Worm (Caenorhabditis elegans): ENCODE results near the gene rgs-4.
A peak's percentile ranks its signal among the peaks of the same experiment; 100 is the strongest.

rgs-4 gene

ce11 chrII:12665019-12665418 lies 10.5 kb downstream of the rgs-4 start (continued):
- TF ChIP-seq ccch-3 (GFP tag; optimal IDR thresholded peaks at IDR 0.05): no peak
- TF ChIP-seq lin-54 (GFP tag; optimal IDR thresholded peaks at IDR 0.05): no peak
- no peak for TF ChIP-seq pbrm-1 (GFP tag; IDR thresholded peaks at IDR 0.05)
- no peak for TF ChIP-seq F57C9.4 (tag; optimal IDR thresholded peaks at IDR 0.05)
- no peak for TF ChIP-seq ztf-22 (GFP tag; optimal IDR thresholded peaks at IDR 0.05)

ce11 chrII:12666042-12666441 lies 11.5 kb downstream of the rgs-4 start:
- TF ChIP-seq F57A8.1 (GFP tag; optimal IDR thresholded peaks at IDR 0.05) (no peak), tbp1 (GFP tag; optimal IDR thresholded peaks at IDR 0.05) (peak; percentile 0), ceh-27 (GFP tag; optimal IDR thresholded peaks at IDR 0.05) (no peak), let-607 (tag; optimal IDR thresholded peaks at IDR 0.05) (no peak), ceh-79 (tag; optimal IDR thresholded peaks at IDR 0.05) (no peak), mcd-1 (GFP tag; IDR thresholded peaks at IDR 0.05) (0 out of 2 replicates have a peak, but pooled peaks have one; percentile 23), ama-1 (optimal IDR thresholded peaks at IDR 0.05) (no peak), ama-1 (GFP tag; optimal IDR thresholded peaks at IDR 0.05) (no peak), dpl-1 (GFP tag; optimal IDR thresholded peaks at IDR 0.05) (no peak), aptf-2 (GFP tag; conservative IDR thresholded peaks at IDR 0.05) (no peak), ztf-18 (tag; optimal IDR thresholded peaks at IDR 0.05) (no peak), B0261.1 (tag; optimal IDR thresholded peaks at IDR 0.05) (no peak), ztf-26 (tag; optimal IDR thresholded peaks at IDR 0.05) (no peak), rpc-1 (optimal IDR thresholded peaks at IDR 0.05) (no peak), rpc-1 (tag; optimal IDR thresholded peaks at IDR 0.05) (no peak), snpc-1.3 (tag; optimal IDR thresholded peaks at IDR 0.05; ENCODE audit: insufficient read depth) (no peak), akir-1 (GFP tag; optimal IDR thresholded peaks at IDR 0.05) (no peak), ztf-22 (GFP tag; optimal IDR thresholded peaks at IDR 0.05) (no peak), let-526 (GFP tag; IDR thresholded peaks at IDR 0.05) (no peak), F49E8.2 (tag; optimal IDR thresholded peaks at IDR 0.05; ENCODE audit: insufficient read depth) (no peak), F39B2.1 (GFP tag; IDR thresholded peaks at IDR 0.05) (no peak), tbx-9 (tag; optimal IDR thresholded peaks at IDR 0.05; ENCODE audit: borderline replicate concordance) (no peak), gei-17 (GFP tag; optimal IDR thresholded peaks at IDR 0.05) (no peak), egrh-3 (GFP tag; IDR thresholded peaks at IDR 0.05) (no peak), zfh-2 (GFP tag; conservative IDR thresholded peaks at IDR 0.05) (peak; percentile 61), mes-4 (tag; optimal IDR thresholded peaks at IDR 0.05) (no peak), zim-3 (tag; optimal IDR thresholded peaks at IDR 0.05) (no peak), ztf-25 (GFP tag; IDR thresholded peaks at IDR 0.05) (no peak)

ce11 chrII:12668148-12668547 lies 13.6 kb downstream of the rgs-4 start:
- TF ChIP-seq zfh-2 (GFP tag; conservative IDR thresholded peaks at IDR 0.05): 0 out of 2 replicates have a peak, but pooled peaks have one; percentile 33
- no peak for TF ChIP-seq ama-1 (optimal IDR thresholded peaks at IDR 0.05)
- TF ChIP-seq ama-1 (GFP tag; optimal IDR thresholded peaks at IDR 0.05): no peak
- TF ChIP-seq ztf-28 (GFP tag; IDR thresholded peaks at IDR 0.05): peak; percentile 90
- peak; percentile 63 for TF ChIP-seq D2030.7 (GFP tag; IDR thresholded peaks at IDR 0.05)
- no peak for TF ChIP-seq nhr-179 (tag; optimal IDR thresholded peaks at IDR 0.05)
- peak; percentile 77 for TF ChIP-seq tbp1 (GFP tag; optimal IDR thresholded peaks at IDR 0.05)
- no peak for TF ChIP-seq hsf-1 (GFP tag; IDR thresholded peaks at IDR 0.05)
- no peak for TF ChIP-seq madf-10 (tag; optimal IDR thresholded peaks at IDR 0.05)
- TF ChIP-seq lin-40 (tag; optimal IDR thresholded peaks at IDR 0.05): no peak
- TF ChIP-seq ztf-22 (GFP tag; optimal IDR thresholded peaks at IDR 0.05): no peak
- no peak for TF ChIP-seq lsl-1 (GFP tag; optimal IDR thresholded peaks at IDR 0.05)
- no peak for TF ChIP-seq Y79H2A.3 (GFP tag; conservative IDR thresholded peaks at IDR 0.05)
- TF ChIP-seq ZK185.1 (tag; optimal IDR thresholded peaks at IDR 0.05; ENCODE audit: poor library complexity, severe bottlenecking): no peak
- TF ChIP-seq F57A8.1 (GFP tag; optimal IDR thresholded peaks at IDR 0.05): no peak
- no peak for TF ChIP-seq sptf-2 (GFP tag; optimal IDR thresholded peaks at IDR 0.05)
- no peak for TF ChIP-seq K12H6.12 (tag; optimal IDR thresholded peaks at IDR 0.05)
- TF ChIP-seq repo-1 (tag; optimal IDR thresholded peaks at IDR 0.05): no peak
- no peak for TF ChIP-seq madf-3 (GFP tag; IDR thresholded peaks at IDR 0.05)
- no peak for TF ChIP-seq sdz-38 (tag; optimal IDR thresholded peaks at IDR 0.05)
- no peak for TF ChIP-seq ceh-40 (GFP tag; IDR thresholded peaks at IDR 0.05)
- no peak for TF ChIP-seq ekl-4 (GFP tag; IDR thresholded peaks at IDR 0.05)

Data from whole organism, young adult.